Fruit fly (Drosophila melanogaster) whole organism, adult: ENCODE data around the gene Prp5.
A peak's percentile ranks its signal among the peaks of the same experiment; 100 is the strongest.

Experiments used
- CG11617 ChIP-seq: fragments of 200-800 bp; sonication (Bioruptor generic); optimal IDR thresholded peaks from 2 replicates; lab custom pipeline; 2017; ENCODE audit warnings: mild to moderate bottlenecking, missing biosample characterization, missing genetic modification reagents, missing genetic modification characterization
- CG33017 ChIP-seq: fragments of 200-800 bp; sonication (Bioruptor generic); optimal IDR thresholded peaks from 2 replicates; lab custom pipeline; 2018; ENCODE audit warnings: missing biosample characterization, mild to moderate bottlenecking, missing genetic modification characterization, moderate library complexity
- CG7045 ChIP-seq: fragments of 200-800 bp; sonication (Bioruptor generic); optimal IDR thresholded peaks from 2 replicates; lab custom pipeline; 2017; ENCODE audit warnings: missing biosample characterization, mild to moderate bottlenecking, missing genetic modification characterization
- CG7101 ChIP-seq: fragments of 200-800 bp; sonication (Bioruptor generic); optimal IDR thresholded peaks from 2 replicates; lab custom pipeline; 2018; ENCODE audit warnings: missing biosample characterization, mild to moderate bottlenecking, missing genetic modification characterization, moderate library complexity
- Clk ChIP-seq: fragments of 200-800 bp; sonication (Bioruptor generic); optimal IDR thresholded peaks from 2 replicates; lab custom pipeline; 2017; ENCODE audit warnings: missing biosample characterization, missing genetic modification characterization
- Crg-1 ChIP-seq: fragments of 200-800 bp; sonication (Bioruptor generic); optimal IDR thresholded peaks from 2 replicates; lab custom pipeline; 2016; ENCODE audit warnings: missing biosample characterization, missing genetic modification characterization
- Mnt ChIP-seq: fragments of 200-800 bp; sonication (Bioruptor generic); optimal IDR thresholded peaks from 2 replicates; lab custom pipeline; 2016; ENCODE audit warnings: missing biosample characterization, mild to moderate bottlenecking, missing genetic modification characterization
- bab1 ChIP-seq: fragments of 200-800 bp; sonication (Bioruptor generic); optimal IDR thresholded peaks from 3 replicates; lab custom pipeline; 2019; ENCODE audit warnings: missing biosample characterization, mild to moderate bottlenecking, missing genetic modification characterization, moderate library complexity
- cnc ChIP-seq, 2 experiments: fragments of >200 bp; optimal IDR thresholded peaks; 2 replicates each; lab custom pipeline; 2017
- tj ChIP-seq: fragments of 200-800 bp; sonication (Bioruptor generic); optimal IDR thresholded peaks from 3 replicates; lab custom pipeline; 2017; ENCODE audit warnings: missing biosample characterization, mild to moderate bottlenecking, missing genetic modification characterization, moderate library complexity

- no peak for TF ChIP-seq Mnt (GFP tag; lab: Kevin White, UChicago)
- no peak for TF ChIP-seq Crg-1
- TF ChIP-seq tj (GFP tag; lab: Kevin White, UChicago), result peak; percentile 47
- peak; percentile 34 for TF ChIP-seq CG33017 (tag; lab: Kevin White, UChicago)
- no peak for TF ChIP-seq CG7045 (GFP tag; lab: Kevin White, UChicago)
- no peak for TF ChIP-seq cnc (optimal IDR thresholded peaks at IDR 0.05; lab: Kevin White, UChicago)
- TF ChIP-seq bab1 (GFP tag; lab: Kevin White, UChicago), result peak; percentile 31
- TF ChIP-seq CG11617, result no peak
- peak; percentile 30 for TF ChIP-seq CG7101 (tag; lab: Kevin White, UChicago)
- no peak for TF ChIP-seq Clk (GFP tag; lab: Kevin White, UChicago)
Measured at dm6 chrX:15303176-15304115, 41.5 kb upstream of the Prp5 start.
